Worm (Caenorhabditis elegans) whole organism, young adult: ENCODE results near the gene nas-15.

Experiments
- F57A8.1 ChIP-seq: fragments of 200-800 bp; sonication (Bioruptor generic); optimal IDR thresholded peaks from 2 replicates; lab custom pipeline; 2018; ENCODE audit warnings: mild to moderate bottlenecking, missing genetic modification characterization, moderate library complexity, missing compliant biosample characterization
- aptf-3 ChIP-seq: fragments of 200-800 bp; sonication (Bioruptor generic); IDR thresholded peaks from 2 replicates; pipeline ENCODE4 v1.3.6; 2022; ENCODE audit warnings: missing genetic modification characterization, missing compliant biosample characterization
- attf-3 ChIP-seq: fragments of 200-800 bp; sonication (Bioruptor generic); conservative IDR thresholded peaks from 2 replicates; pipeline ENCODE4 v1.3.6; 2022; ENCODE audit warnings: missing genetic modification reagents, missing genetic modification characterization, missing compliant biosample characterization
- ceh-27 ChIP-seq: fragments of 200-800 bp; sonication (Bioruptor generic); optimal IDR thresholded peaks from 2 replicates; lab custom pipeline; 2018; ENCODE audit warnings: mild to moderate bottlenecking, missing genetic modification characterization, moderate library complexity, missing compliant biosample characterization
- ets-4 ChIP-seq: fragments of 200-800 bp; sonication (Bioruptor generic); optimal IDR thresholded peaks from 2 replicates; lab custom pipeline; 2018; ENCODE audit warnings: mild to moderate bottlenecking, missing genetic modification characterization, missing compliant biosample characterization
- let-526 ChIP-seq: fragments of 200-800 bp; sonication (Bioruptor generic); IDR thresholded peaks from 2 replicates; pipeline ENCODE4 v1.3.6; 2022; ENCODE audit warnings: missing genetic modification reagents, missing genetic modification characterization, missing compliant biosample characterization
- pha-4 ChIP-seq: fragments of 150-350 bp; sonication (generic microtip); optimal IDR thresholded peaks from 2 replicates; lab custom pipeline; 2014; ENCODE audit warnings: missing biosample characterization, missing genetic modification reagents, missing genetic modification characterization
- ztf-26 ChIP-seq: sonication (generic microtip); optimal IDR thresholded peaks from 2 replicates; lab custom pipeline; 2017; ENCODE audit warnings: missing genetic modification characterization, missing compliant biosample characterization

ce11 chrX:779259-779658, 1.7 kb downstream of the nas-15 start:
- no peak for TF ChIP-seq ceh-27 (GFP tag; lab: Kevin White, UChicago)
- TF ChIP-seq let-526 (GFP tag; lab: Robert Waterston, UW), result no peak
- TF ChIP-seq attf-3 (GFP tag; lab: Robert Waterston, UW), result no peak
- TF ChIP-seq F57A8.1 (GFP tag; lab: Kevin White, UChicago), result no peak
- TF ChIP-seq pha-4 (tag; lab: Kevin White, UChicago), result no peak
- no peak for TF ChIP-seq ztf-26 (tag; lab: Kevin White, UChicago)
- no peak for TF ChIP-seq ets-4 (GFP tag; lab: Kevin White, UChicago)
- no peak for TF ChIP-seq aptf-3 (GFP tag; lab: Robert Waterston, UW)
